Worm (Caenorhabditis elegans) whole organism, L3 larva: ENCODE results near the gene smi-1.

Experiments used
- ZK546.5 ChIP-seq: sonication (generic microtip); optimal IDR thresholded peaks from 2 replicates; lab custom pipeline; 2017; ENCODE audit warnings: missing biosample characterization, missing genetic modification characterization
- ceh-16 ChIP-seq: sonication (generic microtip); optimal IDR thresholded peaks from 2 replicates; lab custom pipeline; 2017; ENCODE audit warnings: missing biosample characterization, missing genetic modification characterization
- ceh-28 ChIP-seq: fragments of 150-350 bp; optimal IDR thresholded peaks from 2 replicates; lab custom pipeline; 2014; ENCODE audit warnings: missing biosample characterization, missing genetic modification reagents, missing genetic modification characterization
- ceh-9 ChIP-seq: sonication (generic microtip); optimal IDR thresholded peaks from 2 replicates; lab custom pipeline; 2018; ENCODE audit warnings: missing biosample characterization, missing genetic modification characterization
- daf-12 ChIP-seq: fragments of 150-350 bp; optimal IDR thresholded peaks from 2 replicates; lab custom pipeline; 2014; ENCODE audit warnings: missing biosample characterization, missing genetic modification reagents, missing genetic modification characterization
- egl-5 ChIP-seq: fragments of 150-350 bp; optimal IDR thresholded peaks from 2 replicates; lab custom pipeline; 2017; ENCODE audit warnings: missing biosample characterization, missing genetic modification reagents, missing genetic modification characterization, inconsistent platforms
- elt-1 ChIP-seq: fragments of 150-350 bp; optimal IDR thresholded peaks from 2 replicates; lab custom pipeline; 2014; ENCODE audit warnings: missing biosample characterization, missing genetic modification characterization
- eor-1 ChIP-seq, 2 experiments: fragments of 150-350 bp; optimal IDR thresholded peaks; 2 replicates each; lab custom pipeline; 2014 to 2018; ENCODE audit warnings: missing biosample characterization in 2 of 2, missing genetic modification characterization in 2 of 2
- fkh-10 ChIP-seq: sonication (generic microtip); optimal IDR thresholded peaks from 2 replicates; lab custom pipeline; 2017; ENCODE audit warnings: missing biosample characterization, missing genetic modification reagents, missing genetic modification characterization
- fos-1 ChIP-seq: fragments of 150-350 bp; optimal IDR thresholded peaks from 2 replicates; lab custom pipeline; 2014; ENCODE audit warnings: missing biosample characterization, missing genetic modification characterization
- hmg-11 ChIP-seq: sonication (generic microtip); optimal IDR thresholded peaks from 2 replicates; lab custom pipeline; 2016; ENCODE audit warnings: missing genetic modification characterization, missing compliant biosample characterization
- jun-1 ChIP-seq: fragments of 150-350 bp; optimal IDR thresholded peaks from 2 replicates; lab custom pipeline; 2014; ENCODE audit warnings: missing biosample characterization, missing genetic modification reagents, missing genetic modification characterization
- lin-15B ChIP-seq: fragments of 150-350 bp; optimal IDR thresholded peaks from 2 replicates; lab custom pipeline; 2014; ENCODE audit warnings: missing biosample characterization, missing genetic modification characterization
- lin-39 ChIP-seq: fragments of 150-350 bp; optimal IDR thresholded peaks from 2 replicates; lab custom pipeline; 2018; ENCODE audit warnings: missing biosample characterization, missing genetic modification reagents, missing genetic modification characterization
- mml-1 ChIP-seq: fragments of 150-350 bp; sonication (generic microtip); optimal IDR thresholded peaks from 3 replicates; lab custom pipeline; 2014; ENCODE audit warnings: missing biosample characterization, missing genetic modification characterization
- nfya-1 ChIP-seq: sonication (generic microtip); optimal IDR thresholded peaks from 2 replicates; lab custom pipeline; 2017; ENCODE audit warnings: missing genetic modification characterization, mild to moderate bottlenecking, missing compliant biosample characterization, antibody characterized with exemption, moderate library complexity; ENCODE audit not compliant: insufficient read depth
- nhr-11 ChIP-seq: fragments of 150-350 bp; optimal IDR thresholded peaks from 2 replicates; lab custom pipeline; 2014; ENCODE audit warnings: missing biosample characterization, missing genetic modification characterization
- nhr-67 ChIP-seq: fragments of 150-350 bp; optimal IDR thresholded peaks from 2 replicates; lab custom pipeline; 2014; ENCODE audit warnings: missing biosample characterization, missing genetic modification characterization
- unc-62 ChIP-seq: fragments of 150-350 bp; sonication (generic microtip); optimal IDR thresholded peaks from 4 replicates; lab custom pipeline; 2014; ENCODE audit warnings: missing biosample characterization, missing genetic modification reagents, missing genetic modification characterization

smi-1 gene

ce11 chrIII:1927230-1927629 lies 49.1 kb downstream of the smi-1 start:
- TF ChIP-seq nhr-67, result no peak
- no peak for TF ChIP-seq ZK546.5 (tag; lab: Kevin White, UChicago)
- no peak for TF ChIP-seq ceh-9 (tag; lab: Kevin White, UChicago)
- TF ChIP-seq unc-62 (GFP tag; lab: Kevin White, UChicago), result no peak
- TF ChIP-seq fkh-10, result no peak
- TF ChIP-seq hmg-11, result no peak
- no peak for TF ChIP-seq egl-5

DNA sequence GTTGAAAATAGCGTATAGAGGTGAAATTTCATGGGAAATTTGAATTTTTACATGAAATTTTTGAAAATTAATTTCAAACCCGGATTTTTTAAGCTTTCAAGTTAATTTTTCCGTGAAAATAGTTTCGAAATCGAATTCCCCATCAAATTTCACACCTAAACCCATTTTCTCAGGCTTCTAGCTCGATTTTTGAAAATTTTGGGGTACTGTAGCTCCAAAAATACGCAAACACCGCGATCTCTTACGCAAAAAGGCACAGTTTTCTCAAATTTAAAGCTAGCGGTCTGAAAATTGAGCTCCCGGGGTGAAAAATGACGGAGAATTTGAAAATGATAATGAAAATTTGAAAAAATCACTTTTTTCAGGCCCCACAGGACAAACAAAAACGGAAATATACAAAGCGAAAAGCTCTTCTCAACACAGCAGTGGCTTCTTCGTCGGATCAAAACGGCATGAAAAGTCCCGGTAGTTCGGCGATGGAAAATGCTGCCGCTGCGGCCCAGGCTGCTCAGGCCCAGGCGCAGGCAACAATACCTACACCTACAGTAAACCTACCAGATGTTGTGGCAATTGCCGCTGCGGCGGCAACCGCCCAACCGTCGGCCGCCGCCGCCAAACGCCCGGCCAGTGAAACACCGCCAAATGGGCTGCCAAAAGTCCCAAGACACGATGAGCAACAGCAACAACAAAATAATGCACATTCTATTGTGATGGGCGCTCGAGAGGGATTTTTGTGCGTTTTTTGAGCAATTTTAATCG lies 50.8 kb downstream of the smi-1 start:
- no peak for TF ChIP-seq nhr-11 (tag; lab: Kevin White, UChicago)
- TF ChIP-seq daf-12 (tag; lab: Kevin White, UChicago), result no peak
- TF ChIP-seq fos-1, result no peak
- TF ChIP-seq mml-1, result no peak
- TF ChIP-seq nfya-1 (tag; lab: Kevin White, UChicago), result no peak
- TF ChIP-seq ZK546.5 (tag; lab: Kevin White, UChicago), result no peak
- TF ChIP-seq lin-39 (tag; lab: Kevin White, UChicago), result no peak
- TF ChIP-seq ceh-16 (tag; lab: Kevin White, UChicago), result no peak
- no peak for TF ChIP-seq ceh-28 (tag; lab: Kevin White, UChicago)
- no peak for TF ChIP-seq jun-1 (tag; lab: Kevin White, UChicago)
- no peak for TF ChIP-seq lin-15B (tag; lab: Kevin White, UChicago)
- TF ChIP-seq eor-1 (tag; optimal IDR thresholded peaks at IDR 0.05; lab: Kevin White, UChicago), result no peak
- TF ChIP-seq elt-1 (tag; lab: Kevin White, UChicago), result no peak
